Fruit fly (Drosophila melanogaster): ENCODE data around the gene Tre1.

dm6 chrX:5718476-5719012, 38.8 kb upstream of the Tre1 start:
- TF ChIP-seq h (optimal IDR thresholded peaks at IDR 0.05) (no peak), ttk (optimal IDR thresholded peaks at IDR 0.05) (no peak), psq (optimal IDR thresholded peaks at IDR 0.05) (no peak)

Measured in Kc167 (cell line).